Worm (Caenorhabditis elegans) whole organism, young adult: Measurements from ENCODE around the gene ZK185.2.
A peak's percentile ranks its signal among the peaks of the same experiment; 100 is the strongest.

Source experiments
- B0019.2 ChIP-seq: fragments of 200-800 bp; sonication (Bioruptor generic); conservative IDR thresholded peaks from 2 replicates; pipeline ENCODE4 v1.3.6; 2022; ENCODE audit warnings: missing genetic modification reagents, missing genetic modification characterization, missing compliant biosample characterization
- B0035.1 ChIP-seq: sonication (generic microtip); optimal IDR thresholded peaks from 2 replicates; lab custom pipeline; 2016; ENCODE audit warnings: missing genetic modification characterization, mild to moderate bottlenecking, missing compliant biosample characterization, missing genotype, missing genetic modification reagents
- B0336.3 ChIP-seq: fragments of 200-800 bp; sonication (Bioruptor generic); IDR thresholded peaks from 2 replicates; pipeline ENCODE4 v1.3.6; 2022; ENCODE audit warnings: missing genetic modification characterization, missing compliant biosample characterization
- F23B12.7 ChIP-seq: sonication (generic microtip); optimal IDR thresholded peaks from 2 replicates; lab custom pipeline; 2017; ENCODE audit warnings: missing genetic modification characterization, mild to moderate bottlenecking, missing compliant biosample characterization, antibody characterized with exemption, moderate library complexity; ENCODE audit not compliant: insufficient read depth
- F33H1.4 ChIP-seq: fragments of 200-800 bp; sonication (Bioruptor generic); IDR thresholded peaks from 2 replicates; pipeline ENCODE4 v1.3.6; 2022; ENCODE audit warnings: missing genetic modification reagents, missing genetic modification characterization, missing compliant biosample characterization
- F52B5.7 ChIP-seq: sonication (generic microtip); optimal IDR thresholded peaks from 2 replicates; lab custom pipeline; 2016; ENCODE audit warnings: mild to moderate bottlenecking, missing genetic modification characterization, missing compliant biosample characterization
- T26A5.8 ChIP-seq: sonication (generic microtip); optimal IDR thresholded peaks from 2 replicates; lab custom pipeline; 2016; ENCODE audit warnings: missing genetic modification characterization, missing compliant biosample characterization
- Y53G8AR.9 ChIP-seq: fragments of 200-800 bp; sonication (Bioruptor generic); conservative IDR thresholded peaks from 2 replicates; pipeline ENCODE4 v1.3.6; 2022; ENCODE audit warnings: missing genetic modification reagents, missing genetic modification characterization, missing compliant biosample characterization
- ama-1 ChIP-seq, 3 experiments: fragments of 150-350 bp in 1 of 3; sonication (generic microtip) in 2 of 3; optimal IDR thresholded peaks; 2 replicates each; lab custom pipeline; 2014 to 2018; ENCODE audit warnings: missing biosample characterization in 2 of 3, missing genetic modification characterization in 2 of 3, missing genetic modification reagents in 2 of 3
- aptf-2 ChIP-seq: fragments of 200-800 bp; sonication (Bioruptor generic); conservative IDR thresholded peaks from 2 replicates; pipeline ENCODE4 v1.3.6; 2022; ENCODE audit warnings: missing genetic modification reagents, missing genetic modification characterization, missing compliant biosample characterization
- bed-1 ChIP-seq: fragments of 200-800 bp; sonication (Bioruptor generic); IDR thresholded peaks from 2 replicates; pipeline ENCODE4 v1.3.6; 2022; ENCODE audit warnings: missing genetic modification reagents, missing genetic modification characterization, missing compliant biosample characterization
- bed-2 ChIP-seq: fragments of 200-800 bp; sonication (Bioruptor generic); IDR thresholded peaks from 2 replicates; pipeline ENCODE4 v1.3.6; 2022; ENCODE audit warnings: missing genetic modification reagents, missing genetic modification characterization, missing compliant biosample characterization
- ceh-100 ChIP-seq: fragments of 200-800 bp; sonication (Bioruptor generic); IDR thresholded peaks from 2 replicates; pipeline ENCODE4 v1.3.6; 2022; ENCODE audit warnings: missing genetic modification reagents, missing genetic modification characterization, missing compliant biosample characterization
- ceh-27 ChIP-seq: fragments of 200-800 bp; sonication (Bioruptor generic); optimal IDR thresholded peaks from 2 replicates; lab custom pipeline; 2018; ENCODE audit warnings: mild to moderate bottlenecking, missing genetic modification characterization, moderate library complexity, missing compliant biosample characterization
- dpl-1 ChIP-seq: fragments of 150-350 bp; optimal IDR thresholded peaks from 2 replicates; lab custom pipeline; 2014; ENCODE audit warnings: missing biosample characterization, missing genetic modification reagents, missing genetic modification characterization
- egl-18 ChIP-seq: fragments of 200-800 bp; sonication (Bioruptor generic); IDR thresholded peaks from 2 replicates; pipeline ENCODE4 v1.3.6; 2022; ENCODE audit warnings: missing genetic modification reagents, missing genetic modification characterization, missing compliant biosample characterization
- egrh-3 ChIP-seq: fragments of 200-800 bp; sonication (Bioruptor generic); IDR thresholded peaks from 2 replicates; pipeline ENCODE4 v1.3.6; 2022; ENCODE audit warnings: missing genetic modification reagents, missing genetic modification characterization, missing compliant biosample characterization
- gei-17 ChIP-seq: fragments of 200-800 bp; sonication (Bioruptor generic); optimal IDR thresholded peaks from 2 replicates; lab custom pipeline; 2018; ENCODE audit warnings: mild to moderate bottlenecking, missing genetic modification characterization, missing compliant biosample characterization
- hmg-1.2 ChIP-seq: fragments of 200-800 bp; sonication (Bioruptor generic); IDR thresholded peaks from 2 replicates; pipeline ENCODE4 v1.3.6; 2022; ENCODE audit warnings: missing genetic modification reagents, missing genetic modification characterization, missing compliant biosample characterization
- hsf-1 ChIP-seq: fragments of 200-800 bp; sonication (Bioruptor generic); IDR thresholded peaks from 2 replicates; pipeline ENCODE4 v1.3.6; 2022; ENCODE audit warnings: missing genetic modification reagents, missing genetic modification characterization, missing compliant biosample characterization
- lsl-1 ChIP-seq: fragments of 200-800 bp; sonication (Bioruptor generic); optimal IDR thresholded peaks from 2 replicates; lab custom pipeline; 2018; ENCODE audit warnings: mild to moderate bottlenecking, missing genetic modification characterization, moderate library complexity, missing compliant biosample characterization
- madf-3 ChIP-seq: fragments of 200-800 bp; sonication (Bioruptor generic); IDR thresholded peaks from 2 replicates; pipeline ENCODE4 v1.3.6; 2022; ENCODE audit warnings: missing genetic modification reagents, missing genetic modification characterization, missing compliant biosample characterization
- nfya-2 ChIP-seq: fragments of 200-800 bp; sonication (Bioruptor generic); IDR thresholded peaks from 2 replicates; pipeline ENCODE4 v1.3.6; 2022; ENCODE audit warnings: missing genetic modification reagents, missing genetic modification characterization, missing compliant biosample characterization
- nhr-120 ChIP-seq: fragments of 200-800 bp; sonication (Bioruptor generic); IDR thresholded peaks from 2 replicates; pipeline ENCODE4 v1.3.6; 2022; ENCODE audit warnings: missing genetic modification characterization, missing compliant biosample characterization
- snpc-4 ChIP-seq, 5 experiments: fragments of 150-350 bp in 1 of 5; sonication (generic microtip) in 4 of 5; optimal IDR thresholded peaks; 2 replicates each; lab custom pipeline; 2014 to 2018; ENCODE audit warnings: missing genetic modification characterization in 5 of 5, missing biosample characterization in 3 of 5, antibody characterized with exemption in 2 of 5, mild to moderate bottlenecking in 2 of 5, missing compliant biosample characterization in 2 of 5, missing genotype in 2 of 5, moderate library complexity in 2 of 5, missing genetic modification reagents in 1 of 5
- somi-1 ChIP-seq: fragments of 200-800 bp; sonication (Bioruptor generic); optimal IDR thresholded peaks from 2 replicates; lab custom pipeline; 2018; ENCODE audit warnings: mild to moderate bottlenecking, missing genetic modification characterization, missing compliant biosample characterization
- tbp1 ChIP-seq: fragments of 200-800 bp; sonication (Bioruptor generic); optimal IDR thresholded peaks from 2 replicates; lab custom pipeline; 2018; ENCODE audit warnings: mild to moderate bottlenecking, missing genetic modification characterization, missing compliant biosample characterization
- tlf-1 ChIP-seq: fragments of 200-800 bp; sonication (Bioruptor generic); optimal IDR thresholded peaks from 2 replicates; lab custom pipeline; 2018; ENCODE audit warnings: mild to moderate bottlenecking, missing genetic modification characterization, missing compliant biosample characterization
- zfh-2 ChIP-seq: fragments of 200-800 bp; sonication (Bioruptor generic); conservative IDR thresholded peaks from 2 replicates; pipeline ENCODE4 v1.3.6; 2022; ENCODE audit warnings: missing genetic modification reagents, missing genetic modification characterization, missing compliant biosample characterization

Gene ZK185.2

DNA sequence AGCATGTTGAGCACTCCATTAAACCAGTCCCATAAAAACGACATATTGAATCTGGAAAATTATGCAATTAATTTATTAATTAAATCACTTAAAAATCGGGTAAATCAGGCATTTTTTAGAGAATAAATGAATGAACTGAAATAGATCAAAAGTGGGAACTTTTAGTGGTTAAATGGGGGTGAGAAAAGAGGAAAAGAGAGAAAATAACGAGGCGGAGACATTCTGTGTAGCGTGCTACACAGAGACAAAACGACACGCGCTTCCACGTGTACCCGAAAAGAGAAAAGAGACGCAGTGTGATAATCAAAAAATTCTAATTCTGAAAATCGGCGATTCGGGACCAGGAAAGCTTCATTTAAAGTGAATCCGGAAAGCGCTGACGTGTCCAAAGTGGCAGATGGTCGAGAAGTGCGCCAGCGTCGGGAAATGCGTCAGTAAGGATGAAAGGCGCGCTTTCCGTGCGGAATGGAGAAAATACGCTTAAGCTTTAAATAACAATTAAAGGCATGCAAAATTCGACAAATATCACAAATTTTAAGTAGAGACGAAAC lies 23.0 kb upstream of the ZK185.2 start, which contains the start of gene sar-1 (continued):
- TF ChIP-seq F23B12.7 = peak; percentile 8
- TF ChIP-seq B0035.1 (tag; lab: Kevin White, UChicago) = no peak
- TF ChIP-seq Y53G8AR.9 = peak; percentile 80; the same call in 1 of the 2 replicates
- TF ChIP-seq nhr-120 (GFP tag; lab: Robert Waterston, UW) = no peak
- peak; percentile 53 for TF ChIP-seq hmg-1.2 (GFP tag; lab: Robert Waterston, UW)
- TF ChIP-seq snpc-4 (GFP tag; optimal IDR thresholded peaks at IDR 0.05; lab: Kevin White, UChicago) = no peak
- peak in 2 of 4 experiments; percentile 65 to 70 for TF ChIP-seq snpc-4 (tag; optimal IDR thresholded peaks at IDR 0.05; lab: Kevin White, UChicago)
- peak; percentile 74 for TF ChIP-seq B0336.3 (GFP tag; lab: Robert Waterston, UW)
- TF ChIP-seq ceh-27 (GFP tag; lab: Kevin White, UChicago) = peak; percentile 16
- TF ChIP-seq dpl-1 (GFP tag; lab: Kevin White, UChicago) = peak; percentile 17
- no peak for TF ChIP-seq B0019.2 (GFP tag; lab: Robert Waterston, UW)
- peak; percentile 56; the same call in 1 of the 2 replicates for TF ChIP-seq ceh-100
- TF ChIP-seq somi-1 = no peak
- peak; percentile 61; the same call in 1 of the 2 replicates for TF ChIP-seq hsf-1 (GFP tag; lab: Robert Waterston, UW)
- TF ChIP-seq T26A5.8 (tag; lab: Kevin White, UChicago) = no peak
- peak; percentile 61 for TF ChIP-seq lsl-1
- peak; percentile 59 for TF ChIP-seq tbp1 (GFP tag; lab: Kevin White, UChicago)

DNA sequence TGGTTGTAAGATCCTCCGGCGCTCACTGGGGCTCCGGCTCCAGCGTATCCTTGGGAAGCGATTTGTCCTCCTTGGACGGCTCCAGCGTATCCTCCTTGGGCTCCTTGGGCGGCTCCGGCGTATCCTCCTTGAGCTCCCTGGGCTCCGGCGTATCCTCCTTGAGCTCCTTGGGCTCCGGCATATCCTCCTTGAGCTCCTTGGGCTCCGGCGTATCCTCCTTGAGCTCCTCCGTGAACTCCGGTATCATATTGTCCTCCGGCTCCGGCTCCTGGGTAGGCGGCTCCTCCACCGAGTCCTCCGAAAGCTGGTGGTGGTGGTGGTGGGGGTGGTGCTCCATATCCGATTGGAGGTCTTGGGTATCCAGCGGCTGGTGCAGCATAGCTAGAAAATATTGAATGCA lies 19.9 kb upstream of the ZK185.2 start:
- TF ChIP-seq bed-2 (GFP tag; lab: Robert Waterston, UW) (no peak), zfh-2 (GFP tag; lab: Robert Waterston, UW) (peak; percentile 45), egrh-3 (GFP tag; lab: Robert Waterston, UW) (peak; percentile 79)

DNA sequence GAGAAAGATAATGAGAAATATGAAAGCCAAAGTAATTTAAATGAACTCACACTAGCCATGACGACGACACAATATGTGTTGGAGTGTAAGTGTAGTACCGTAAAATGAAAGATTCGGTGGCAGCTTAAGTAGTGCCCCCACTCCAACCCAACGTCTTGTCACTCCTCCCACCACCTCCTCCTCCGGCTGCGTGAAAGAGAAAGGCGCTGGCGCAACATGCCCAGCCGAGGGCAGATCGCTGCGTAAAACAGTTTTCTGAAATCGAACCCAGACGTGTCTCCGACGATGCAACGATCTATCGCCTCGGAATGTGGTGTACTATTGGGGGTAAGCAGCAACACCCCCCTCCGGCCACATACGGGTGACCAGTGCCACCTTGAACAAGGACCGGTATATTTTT lies 19.3 kb upstream of the ZK185.2 start, which contains the start of gene ZK180.5:
ZK180.5 (minus strand) TSS at position 101 of the 400 bp plus-strand sequence.
- TF ChIP-seq F52B5.7 (tag; lab: Kevin White, UChicago) (no peak), madf-3 (0 out of 2 replicates have a peak, but pooled peaks have one; percentile 42), egl-18 (GFP tag; lab: Robert Waterston, UW) (no peak), gei-17 (GFP tag; lab: Kevin White, UChicago) (no peak), ama-1 (optimal IDR thresholded peaks at IDR 0.05; lab: Kevin White, UChicago) (no peak), ama-1 (GFP tag; optimal IDR thresholded peaks at IDR 0.05; lab: Kevin White, UChicago) (no peak), aptf-2 (GFP tag; lab: Robert Waterston, UW) (no peak), tbp1 (GFP tag; lab: Kevin White, UChicago) (no peak)

DNA sequence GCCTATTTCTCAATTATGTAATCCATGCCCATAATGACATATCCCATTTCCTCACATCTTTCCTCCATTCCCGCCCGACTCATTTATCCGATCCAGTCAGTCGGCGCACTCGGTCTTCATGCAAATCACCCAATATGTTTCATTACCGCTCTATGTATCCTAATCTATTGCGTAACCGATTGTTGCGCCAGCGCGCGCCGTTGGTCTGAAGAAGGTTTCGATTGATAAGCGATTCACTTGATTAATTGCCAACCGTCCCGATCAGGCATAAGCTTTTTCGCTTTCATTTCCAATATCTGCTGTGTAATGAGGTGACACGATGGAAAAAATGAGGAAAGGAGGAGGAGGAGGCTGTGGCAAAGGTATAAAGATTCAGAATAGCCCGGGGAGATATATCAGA lies 18.2 kb upstream of the ZK185.2 start:
- TF ChIP-seq ceh-27 (GFP tag; lab: Kevin White, UChicago) (no peak), bed-1 (GFP tag; lab: Robert Waterston, UW) (no peak), tlf-1 (GFP tag; lab: Kevin White, UChicago) (no peak), F33H1.4 (GFP tag; lab: Robert Waterston, UW) (no peak)

DNA sequence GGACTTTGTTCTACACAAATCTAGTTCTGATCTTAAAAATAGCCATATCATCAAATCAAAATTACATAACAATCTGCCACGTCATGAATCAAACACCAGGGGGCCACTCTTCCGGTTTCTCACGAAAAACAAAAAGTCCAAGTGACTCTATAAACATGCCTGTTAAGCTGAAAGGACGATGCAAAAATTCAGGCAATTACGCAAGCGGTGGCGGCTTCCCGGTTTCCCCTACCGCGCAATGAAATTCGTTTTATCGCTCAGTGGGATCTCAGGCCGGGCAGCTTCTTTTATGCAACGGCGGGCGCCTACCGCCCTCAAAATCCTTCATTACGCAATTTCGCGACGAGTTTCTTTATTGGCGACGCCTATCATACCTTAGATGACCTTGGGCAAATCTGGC lies 16.6 kb upstream of the ZK185.2 start:
- TF ChIP-seq zfh-2 (GFP tag; lab: Robert Waterston, UW) = 0 out of 2 replicates have a peak, but pooled peaks have one; percentile 20
- TF ChIP-seq nfya-2 (GFP tag; lab: Robert Waterston, UW) = no peak
